Worm (Caenorhabditis elegans) whole organism, L4 larva: ENCODE data around the gene tag-250.
A peak's percentile ranks its signal among the peaks of the same experiment; 100 is the strongest.

Experiments
- F44E2.7 ChIP-seq: fragments of 200-800 bp; sonication (Bioruptor generic); IDR thresholded peaks from 2 replicates; pipeline ENCODE4 v2.1.2; 2022; ENCODE audit warnings: missing genetic modification characterization, missing compliant biosample characterization
- F49E8.2 ChIP-seq: sonication (generic microtip); optimal IDR thresholded peaks from 2 replicates; lab custom pipeline; 2016; ENCODE audit warnings: missing compliant biosample characterization, mild to moderate bottlenecking, missing genetic modification characterization, borderline replicate concordance
- R02D3.7 ChIP-seq: fragments of 150-350 bp; sonication (generic microtip); optimal IDR thresholded peaks from 3 replicates; lab custom pipeline; 2014; ENCODE audit warnings: missing biosample characterization, missing genetic modification characterization
- T20F7.1 ChIP-seq: fragments of 200-800 bp; sonication (Bioruptor generic); optimal IDR thresholded peaks from 2 replicates; lab custom pipeline; 2018; ENCODE audit warnings: mild to moderate bottlenecking, missing genetic modification characterization, missing compliant biosample characterization
- T26A8.4 ChIP-seq: fragments of 200-800 bp; sonication (Bioruptor generic); IDR thresholded peaks from 2 replicates; pipeline ENCODE4 v1.3.6; 2022; ENCODE audit warnings: missing genetic modification characterization, missing compliant biosample characterization
- Y5F2A.4 ChIP-seq: fragments of 200-800 bp; sonication (Bioruptor generic); optimal IDR thresholded peaks from 2 replicates; lab custom pipeline; 2018; ENCODE audit warnings: mild to moderate bottlenecking, missing genetic modification characterization, missing compliant biosample characterization
- Y75B8A.6 ChIP-seq: fragments of 200-800 bp; sonication (Bioruptor generic); IDR thresholded peaks from 2 replicates; pipeline ENCODE4 v1.3.6; 2022; ENCODE audit warnings: missing genetic modification reagents, missing genetic modification characterization, missing compliant biosample characterization
- ZK337.2 ChIP-seq: fragments of 200-800 bp; sonication (Bioruptor generic); IDR thresholded peaks from 2 replicates; pipeline ENCODE4 v1.3.6; 2022; ENCODE audit warnings: missing genetic modification reagents, missing genetic modification characterization, missing compliant biosample characterization
- aly-2 ChIP-seq: sonication (generic microtip); optimal IDR thresholded peaks from 2 replicates; lab custom pipeline; 2018; ENCODE audit warnings: missing biosample characterization, missing genetic modification characterization
- ama-1 ChIP-seq: fragments of 150-350 bp; optimal IDR thresholded peaks from 2 replicates; lab custom pipeline; 2014; ENCODE audit warnings: inconsistent platforms, mixed read lengths
- arid-1 ChIP-seq: fragments of 200-800 bp; sonication (Bioruptor generic); conservative IDR thresholded peaks from 2 replicates; pipeline ENCODE4 v1.3.6; 2022; ENCODE audit warnings: missing genetic modification reagents, missing genetic modification characterization, missing compliant biosample characterization
- ceh-44 ChIP-seq: fragments of 200-800 bp; sonication (Bioruptor generic); IDR thresholded peaks from 2 replicates; pipeline ENCODE4 v1.3.6; 2022; ENCODE audit warnings: missing genetic modification reagents, missing genetic modification characterization, missing compliant biosample characterization
- cey-2 ChIP-seq: sonication (generic microtip); optimal IDR thresholded peaks from 3 replicates; lab custom pipeline; 2017; ENCODE audit warnings: missing genetic modification characterization, mild to moderate bottlenecking, missing compliant biosample characterization, antibody characterized with exemption, borderline replicate concordance; ENCODE audit not compliant: insufficient read depth
- ctbp-1 ChIP-seq: fragments of 200-800 bp; sonication (Bioruptor generic); IDR thresholded peaks from 2 replicates; pipeline ENCODE4 v1.3.6; 2022; ENCODE audit warnings: missing genetic modification reagents, missing genetic modification characterization, missing compliant biosample characterization
- daf-19 ChIP-seq: fragments of 200-800 bp; sonication (Bioruptor generic); conservative IDR thresholded peaks from 2 replicates; pipeline ENCODE4 v1.3.6; 2022; ENCODE audit warnings: missing genetic modification characterization, missing compliant biosample characterization
- dmd-6 ChIP-seq: fragments of 200-800 bp; sonication (Bioruptor generic); IDR thresholded peaks from 2 replicates; pipeline ENCODE4 v1.3.6; 2022; ENCODE audit warnings: missing genetic modification reagents, missing genetic modification characterization, missing compliant biosample characterization
- dmd-8 ChIP-seq: fragments of 200-800 bp; sonication (Bioruptor generic); IDR thresholded peaks from 2 replicates; pipeline ENCODE4 v1.3.6; 2022; ENCODE audit warnings: missing genetic modification characterization, missing compliant biosample characterization
- duxl-1 ChIP-seq: sonication (generic microtip); optimal IDR thresholded peaks from 2 replicates; lab custom pipeline; 2016; ENCODE audit warnings: mild to moderate bottlenecking, missing genetic modification characterization, moderate library complexity, missing compliant biosample characterization; ENCODE audit not compliant: poor library complexity
- egl-27 ChIP-seq: sonication (generic microtip); optimal IDR thresholded peaks from 3 replicates; lab custom pipeline; 2017; ENCODE audit warnings: missing biosample characterization, missing genetic modification reagents, missing genetic modification characterization
- fkh-10 ChIP-seq: fragments of 150-350 bp; optimal IDR thresholded peaks from 2 replicates; lab custom pipeline; 2014; ENCODE audit warnings: missing biosample characterization, missing genetic modification reagents, missing genetic modification characterization
- hmg-1.1 ChIP-seq: fragments of 200-800 bp; sonication (Bioruptor generic); IDR thresholded peaks from 2 replicates; pipeline ENCODE4 v1.3.6; 2022; ENCODE audit warnings: missing genetic modification reagents, missing genetic modification characterization, missing compliant biosample characterization
- lin-1 ChIP-seq: fragments of 200-800 bp; sonication (Bioruptor generic); IDR thresholded peaks from 2 replicates; pipeline ENCODE4 v1.3.6; 2022; ENCODE audit warnings: missing genetic modification reagents, missing genetic modification characterization, missing compliant biosample characterization
- lin-13 ChIP-seq: fragments of 150-350 bp; optimal IDR thresholded peaks from 2 replicates; lab custom pipeline; 2014; ENCODE audit warnings: missing biosample characterization, missing genetic modification reagents, missing genetic modification characterization
- lin-29 ChIP-seq: fragments of 200-800 bp; sonication (Bioruptor generic); IDR thresholded peaks from 2 replicates; pipeline ENCODE4 v1.3.6; 2022; ENCODE audit warnings: missing genetic modification reagents, missing genetic modification characterization, missing compliant biosample characterization
- lin-38 ChIP-seq: fragments of 200-800 bp; sonication (Bioruptor generic); IDR thresholded peaks from 2 replicates; pipeline ENCODE4 v1.3.6; 2022; ENCODE audit warnings: missing genetic modification reagents, missing genetic modification characterization, missing compliant biosample characterization
- lir-3 ChIP-seq: sonication (generic microtip); optimal IDR thresholded peaks from 2 replicates; lab custom pipeline; 2016; ENCODE audit warnings: mild to moderate bottlenecking, missing genetic modification characterization, missing compliant biosample characterization
- madf-5 ChIP-seq, 2 experiments: fragments of 200-800 bp; sonication (Bioruptor generic); IDR thresholded peaks; 2 replicates each; pipeline ENCODE4 v1.3.6; 2022; ENCODE audit warnings: missing compliant biosample characterization in 2 of 2, missing genetic modification characterization in 2 of 2
- madf-9 ChIP-seq: fragments of 200-800 bp; sonication (Bioruptor generic); conservative IDR thresholded peaks from 2 replicates; pipeline ENCODE4 v1.3.6; 2022; ENCODE audit warnings: missing genetic modification reagents, missing genetic modification characterization, missing compliant biosample characterization
- mes-2 ChIP-seq: sonication (generic microtip); optimal IDR thresholded peaks from 2 replicates; lab custom pipeline; 2016; ENCODE audit warnings: missing genotype, mild to moderate bottlenecking, missing genetic modification characterization, missing compliant biosample characterization; ENCODE audit not compliant: poor library complexity, severe bottlenecking
- mxl-2 ChIP-seq: fragments of 200-800 bp; sonication (Bioruptor generic); conservative IDR thresholded peaks from 2 replicates; pipeline ENCODE4 v1.3.6; 2022; ENCODE audit warnings: missing genetic modification reagents, missing genetic modification characterization, missing compliant biosample characterization
- nhr-11 ChIP-seq: fragments of 150-350 bp; optimal IDR thresholded peaks from 2 replicates; lab custom pipeline; 2014; ENCODE audit warnings: missing biosample characterization, missing genetic modification characterization
- nhr-28 ChIP-seq: fragments of 150-350 bp; optimal IDR thresholded peaks from 2 replicates; lab custom pipeline; 2014; ENCODE audit warnings: missing biosample characterization, missing genetic modification characterization
- nhr-41 ChIP-seq: fragments of 200-800 bp; sonication (Bioruptor generic); IDR thresholded peaks from 2 replicates; pipeline ENCODE4 v1.3.6; 2022; ENCODE audit warnings: missing genetic modification reagents, missing genetic modification characterization, missing compliant biosample characterization
- nhr-42 ChIP-seq: fragments of 200-800 bp; sonication (Bioruptor generic); IDR thresholded peaks from 2 replicates; pipeline ENCODE4 v1.3.6; 2022; ENCODE audit warnings: missing genetic modification characterization, missing compliant biosample characterization
- pha-4 ChIP-seq, 2 experiments: fragments of 150-350 bp in 1 of 2; fragments of 200-800 bp in 1 of 2; sonication (Bioruptor generic) in 1 of 2; IDR thresholded peaks in 1 of 2; optimal IDR thresholded peaks in 1 of 2; 2 replicates each; pipeline versions ENCODE4 v1.3.6 to Lab custom; 2014 to 2022; ENCODE audit warnings: missing genetic modification characterization in 2 of 2, missing genetic modification reagents in 2 of 2, missing biosample characterization in 1 of 2, missing compliant biosample characterization in 1 of 2
- sdz-12 ChIP-seq: fragments of 200-800 bp; sonication (Bioruptor generic); optimal IDR thresholded peaks from 2 replicates; lab custom pipeline; 2018; ENCODE audit warnings: mild to moderate bottlenecking, missing genetic modification characterization, missing compliant biosample characterization
- set-16 ChIP-seq: fragments of 200-800 bp; sonication (Bioruptor generic); IDR thresholded peaks from 2 replicates; pipeline ENCODE4 v1.3.6; 2022; ENCODE audit warnings: missing genetic modification reagents, missing genetic modification characterization, missing compliant biosample characterization
- snpc-1.2 ChIP-seq: fragments of 200-800 bp; sonication (Bioruptor generic); IDR thresholded peaks from 2 replicates; pipeline ENCODE4 v1.3.6; 2022; ENCODE audit warnings: missing genetic modification reagents, missing genetic modification characterization, missing compliant biosample characterization
- spr-1 ChIP-seq: sonication (generic microtip); optimal IDR thresholded peaks from 2 replicates; lab custom pipeline; 2016; ENCODE audit warnings: mild to moderate bottlenecking, missing genetic modification characterization, missing compliant biosample characterization
- spr-3 ChIP-seq: fragments of 200-800 bp; sonication (Bioruptor generic); optimal IDR thresholded peaks from 2 replicates; lab custom pipeline; 2018; ENCODE audit warnings: mild to moderate bottlenecking, missing genetic modification characterization, missing compliant biosample characterization
- unc-130 ChIP-seq: sonication (generic microtip); optimal IDR thresholded peaks from 2 replicates; lab custom pipeline; 2016; ENCODE audit warnings: missing genetic modification reagents, missing genetic modification characterization, missing compliant biosample characterization
- unc-39 ChIP-seq: sonication (generic microtip); optimal IDR thresholded peaks from 2 replicates; lab custom pipeline; 2017; ENCODE audit warnings: missing biosample characterization, missing genetic modification characterization
- zfp-2 ChIP-seq: sonication (generic microtip); optimal IDR thresholded peaks from 2 replicates; lab custom pipeline; 2016; ENCODE audit warnings: mild to moderate bottlenecking, missing genetic modification characterization, missing compliant biosample characterization

tag-250 gene

ce11 chrIII:7953688-7954313, 29.1 kb upstream of the tag-250 start (continued):
- TF ChIP-seq dmd-8 (GFP tag; lab: Robert Waterston, UW), result peak; percentile 87
- peak; percentile 50; the same call in 1 of the 2 replicates for TF ChIP-seq ctbp-1 (GFP tag; lab: Robert Waterston, UW)
- peak; percentile 71; the same call in 1 of the 2 replicates for TF ChIP-seq arid-1 (GFP tag; lab: Robert Waterston, UW)
- 0 out of 2 replicates have a peak, but pooled peaks have one; percentile 43 for TF ChIP-seq mxl-2 (GFP tag; lab: Robert Waterston, UW)
- peak; percentile 71 for TF ChIP-seq snpc-1.2
- peak in 1 of 2 experiments; percentile 68; a peak in 2 of 4 replicates for TF ChIP-seq madf-5 (GFP tag; IDR thresholded peaks at IDR 0.05; lab: Robert Waterston, UW)
- TF ChIP-seq Y75B8A.6 (GFP tag; lab: Robert Waterston, UW), result 0 out of 2 replicates have a peak, but pooled peaks have one; percentile 31
- TF ChIP-seq nhr-41 (GFP tag; lab: Robert Waterston, UW), result peak; percentile 68; the same call in 1 of the 2 replicates

- TF ChIP-seq hmg-1.1, result no peak
- no peak for TF ChIP-seq lin-38 (GFP tag; lab: Robert Waterston, UW)
- no peak for TF ChIP-seq daf-19 (GFP tag; lab: Robert Waterston, UW)
- no peak for TF ChIP-seq nhr-11
- TF ChIP-seq ama-1, result no peak
- TF ChIP-seq lin-29 (GFP tag; lab: Robert Waterston, UW), result no peak
- no peak for TF ChIP-seq R02D3.7
- TF ChIP-seq set-16 (GFP tag; lab: Robert Waterston, UW), result no peak
- no peak for TF ChIP-seq nhr-42
- no peak for TF ChIP-seq T20F7.1 (GFP tag; lab: Kevin White, UChicago)
- no peak for TF ChIP-seq unc-39 (tag; lab: Kevin White, UChicago)
- no peak for TF ChIP-seq unc-130
- TF ChIP-seq Y5F2A.4 (GFP tag; lab: Kevin White, UChicago), result no peak
- TF ChIP-seq spr-3, result no peak
Observed at ce11 chrIII:7953208-7953607, 28.5 kb upstream of the tag-250 start, which contains the start of gene let-754. TSS of gene let-754 (minus strand) at chrIII:7953308.

ce11 chrIII:7952077-7952765, 27.5 kb upstream of the tag-250 start, which contains the start of gene C29E4.15:
TSS of gene C29E4.15 (plus strand) at chrIII:7952623.
- no peak for TF ChIP-seq dmd-6
- no peak for TF ChIP-seq aly-2
- no peak for TF ChIP-seq madf-5 (GFP tag; IDR thresholded peaks at IDR 0.05; lab: Robert Waterston, UW)
- no peak for TF ChIP-seq mxl-2 (GFP tag; lab: Robert Waterston, UW)
- TF ChIP-seq Y75B8A.6 (GFP tag; lab: Robert Waterston, UW), result no peak
- TF ChIP-seq Y5F2A.4 (GFP tag; lab: Kevin White, UChicago), result no peak
- no peak for TF ChIP-seq F49E8.2
- TF ChIP-seq lir-3 (tag; lab: Kevin White, UChicago), result no peak
- TF ChIP-seq lin-13, result no peak
- peak; percentile 69 for TF ChIP-seq mes-2 (tag; lab: Kevin White, UChicago)
- no peak for TF ChIP-seq zfp-2 (tag; lab: Kevin White, UChicago)
- no peak for TF ChIP-seq spr-1 (tag; lab: Kevin White, UChicago)
- no peak for TF ChIP-seq pha-4 (GFP tag; IDR thresholded peaks at IDR 0.05; lab: Robert Waterston, UW)
- no peak for TF ChIP-seq pha-4 (tag; optimal IDR thresholded peaks at IDR 0.05; lab: Kevin White, UChicago)
- no peak for TF ChIP-seq egl-27 (tag; lab: Kevin White, UChicago)
- TF ChIP-seq nhr-28, result no peak
- TF ChIP-seq duxl-1, result no peak
- TF ChIP-seq nhr-11, result no peak
- TF ChIP-seq nhr-42, result no peak
- no peak for TF ChIP-seq lin-38 (GFP tag; lab: Robert Waterston, UW)
- TF ChIP-seq hmg-1.1, result peak; percentile 37; the same call in 1 of the 2 replicates
- no peak for TF ChIP-seq snpc-1.2
- no peak for TF ChIP-seq T26A8.4 (GFP tag; lab: Robert Waterston, UW)
- no peak for TF ChIP-seq sdz-12 (GFP tag; lab: Kevin White, UChicago)
- no peak for TF ChIP-seq cey-2 (tag; lab: Kevin White, UChicago)
- no peak for TF ChIP-seq ctbp-1 (GFP tag; lab: Robert Waterston, UW)
- no peak for TF ChIP-seq madf-9 (GFP tag; lab: Robert Waterston, UW)
- no peak for TF ChIP-seq nhr-41 (GFP tag; lab: Robert Waterston, UW)
- no peak for TF ChIP-seq ceh-44 (GFP tag; lab: Robert Waterston, UW)
- TF ChIP-seq ZK337.2 (GFP tag; lab: Robert Waterston, UW), result no peak
- no peak for TF ChIP-seq F44E2.7 (GFP tag; lab: Robert Waterston, UW)
- peak; percentile 19 for TF ChIP-seq fkh-10
- no peak for TF ChIP-seq lin-1 (GFP tag; lab: Robert Waterston, UW)
